Fruit fly (Drosophila melanogaster) whole organism, embryonic: ENCODE data around the gene CG3517.
A peak's percentile ranks its signal among the peaks of the same experiment; 100 is the strongest.

ENCODE experiments used
- Atf3 ChIP-seq: fragments of 200-800 bp; sonication (Bioruptor generic); optimal IDR thresholded peaks from 3 replicates; lab custom pipeline; 2016; ENCODE audit warnings: missing biosample characterization, missing genetic modification characterization
- Awh ChIP-seq: fragments of 200-800 bp; sonication (Bioruptor generic); IDR thresholded peaks from 2 replicates; pipeline ENCODE4, ENCODE4 v1.3.6; 2022; ENCODE audit warnings: missing biosample characterization, missing genetic modification characterization
- CG10654 ChIP-seq: fragments of 200-800 bp; sonication (Bioruptor generic); optimal IDR thresholded peaks from 2 replicates; lab custom pipeline; 2016; ENCODE audit warnings: missing biosample characterization, missing genetic modification characterization
- CG11504 ChIP-seq: fragments of 200-800 bp; sonication (Bioruptor generic); optimal IDR thresholded peaks from 3 replicates; lab custom pipeline; 2019; ENCODE audit warnings: missing biosample characterization, mild to moderate bottlenecking, missing genetic modification characterization, moderate library complexity
- CG11723 ChIP-seq: fragments of 200-800 bp; sonication (Bioruptor generic); optimal IDR thresholded peaks from 2 replicates; lab custom pipeline; 2017; ENCODE audit warnings: missing biosample characterization, mild to moderate bottlenecking, missing genetic modification characterization
- CG12659 ChIP-seq: fragments of 200-800 bp; sonication (Bioruptor generic); optimal IDR thresholded peaks from 3 replicates; lab custom pipeline; 2017; ENCODE audit warnings: mild to moderate bottlenecking, missing biosample characterization, missing genetic modification reagents, missing genetic modification characterization
- CG12744 ChIP-seq: fragments of 200-800 bp; sonication (Bioruptor generic); optimal IDR thresholded peaks from 2 replicates; lab custom pipeline; 2016; ENCODE audit warnings: missing biosample characterization, missing genetic modification characterization
- CG13296 ChIP-seq: fragments of 200-800 bp; sonication (Bioruptor generic); optimal IDR thresholded peaks from 3 replicates; lab custom pipeline; 2018; ENCODE audit warnings: missing biosample characterization, mild to moderate bottlenecking, missing genetic modification characterization
- CG15514 ChIP-seq: fragments of 200-800 bp; sonication (Bioruptor generic); optimal IDR thresholded peaks from 3 replicates; lab custom pipeline; 2017; ENCODE audit warnings: missing biosample characterization, missing genetic modification characterization, mild to moderate bottlenecking, moderate library complexity, missing genetic modification reagents
- CG15601 ChIP-seq: fragments of 200-800 bp; sonication (Bioruptor generic); optimal IDR thresholded peaks from 3 replicates; lab custom pipeline; 2019; ENCODE audit warnings: missing biosample characterization, mild to moderate bottlenecking, missing genetic modification characterization, moderate library complexity
- CG1603 ChIP-seq: fragments of 200-800 bp; sonication (Bioruptor generic); optimal IDR thresholded peaks from 2 replicates; lab custom pipeline; 2019; ENCODE audit warnings: missing biosample characterization, mild to moderate bottlenecking, missing genetic modification characterization, moderate library complexity
- CG2199 ChIP-seq: fragments of 200-800 bp; sonication (Bioruptor generic); IDR thresholded peaks from 3 replicates; pipeline ENCODE4 v1.3.6; 2022; ENCODE audit warnings: missing biosample characterization, missing genetic modification characterization
- CG30403 ChIP-seq: fragments of 200-800 bp; sonication (Bioruptor generic); optimal IDR thresholded peaks from 3 replicates; lab custom pipeline; 2016; ENCODE audit warnings: missing biosample characterization, missing genetic modification characterization
- CG31224 ChIP-seq: fragments of 200-800 bp; sonication (Bioruptor generic); IDR thresholded peaks from 2 replicates; pipeline ENCODE4 v1.3.6; 2022; ENCODE audit warnings: missing biosample characterization, missing genetic modification characterization
- CG4424 ChIP-seq: fragments of 200-800 bp; sonication (Bioruptor generic); optimal IDR thresholded peaks from 3 replicates; lab custom pipeline; 2016; ENCODE audit warnings: missing biosample characterization, missing genetic modification characterization
- CG4617 ChIP-seq: fragments of 200-800 bp; sonication (Bioruptor generic); optimal IDR thresholded peaks from 3 replicates; lab custom pipeline; 2016; ENCODE audit warnings: missing biosample characterization, missing genetic modification characterization, borderline replicate concordance
- CG4707 ChIP-seq: fragments of 200-800 bp; sonication (Bioruptor generic); optimal IDR thresholded peaks from 2 replicates; lab custom pipeline; 2018; ENCODE audit warnings: missing biosample characterization, mild to moderate bottlenecking, missing genetic modification characterization, moderate library complexity
- CG5180 ChIP-seq: fragments of 200-800 bp; sonication (Bioruptor generic); optimal IDR thresholded peaks from 3 replicates; lab custom pipeline; 2017; ENCODE audit warnings: missing biosample characterization, missing genetic modification characterization, mild to moderate bottlenecking, moderate library complexity, missing genetic modification reagents
- CG7372 ChIP-seq: fragments of 200-800 bp; sonication (Bioruptor generic); IDR thresholded peaks from 2 replicates; pipeline ENCODE4 v1.3.6; 2022; ENCODE audit warnings: missing biosample characterization, missing genetic modification characterization
- CG7987 ChIP-seq: fragments of 200-800 bp; sonication (Bioruptor generic); optimal IDR thresholded peaks from 2 replicates; lab custom pipeline; 2018; ENCODE audit warnings: missing biosample characterization, mild to moderate bottlenecking, missing genetic modification characterization, moderate library complexity
- CG9215 ChIP-seq: fragments of 200-800 bp; sonication (Bioruptor generic); IDR thresholded peaks from 2 replicates; pipeline ENCODE4 v1.3.6; 2022; ENCODE audit warnings: missing biosample characterization, missing genetic modification characterization
- CG9876 ChIP-seq: fragments of 200-800 bp; sonication (Bioruptor generic); optimal IDR thresholded peaks from 2 replicates; lab custom pipeline; 2016; ENCODE audit warnings: missing biosample characterization, missing genetic modification characterization
- Dfd ChIP-seq, 2 experiments: fragments of >200 bp; optimal IDR thresholded peaks; 2 replicates each; lab custom pipeline; 2017; ENCODE audit warnings: missing biosample characterization in 2 of 2, missing genetic modification characterization in 2 of 2
- Dip2 ChIP-seq: fragments of 200-800 bp; sonication (Bioruptor generic); IDR thresholded peaks from 2 replicates; pipeline ENCODE4 v1.3.6; 2022; ENCODE audit warnings: missing biosample characterization, missing genetic modification characterization
- Ets65A ChIP-seq: fragments of 200-800 bp; sonication (Bioruptor generic); peaks from one replicate; lab custom pipeline; 2016; ENCODE audit warnings: missing biosample characterization, missing genetic modification characterization
- HmgD ChIP-seq: fragments of 200-800 bp; sonication (Bioruptor generic); optimal IDR thresholded peaks from 3 replicates; lab custom pipeline; 2016; ENCODE audit warnings: missing biosample characterization, missing genetic modification characterization
- Hmx ChIP-seq: fragments of 200-800 bp; sonication (Bioruptor generic); optimal IDR thresholded peaks from 2 replicates; lab custom pipeline; 2016; ENCODE audit warnings: missing biosample characterization, missing genetic modification characterization
- Lim3 ChIP-seq: fragments of 200-800 bp; sonication (Bioruptor generic); IDR thresholded peaks from 2 replicates; pipeline ENCODE4 v1.3.6; 2022; ENCODE audit warnings: missing biosample characterization, missing genetic modification characterization
- Nf-YB ChIP-seq: fragments of 200-800 bp; sonication (Bioruptor generic); optimal IDR thresholded peaks from 3 replicates; lab custom pipeline; 2019; ENCODE audit warnings: missing biosample characterization, mild to moderate bottlenecking, missing genetic modification characterization, moderate library complexity
- Oli ChIP-seq: fragments of 200-800 bp; sonication (Bioruptor generic); optimal IDR thresholded peaks from 2 replicates; lab custom pipeline; 2018; ENCODE audit warnings: missing biosample characterization, mild to moderate bottlenecking, missing genetic modification characterization, moderate library complexity
- Sox100B ChIP-seq: fragments of 200-800 bp; sonication (Bioruptor generic); optimal IDR thresholded peaks from 3 replicates; lab custom pipeline; 2018; ENCODE audit warnings: missing biosample characterization, mild to moderate bottlenecking, missing genetic modification characterization
- Sry-δ ChIP-seq: fragments of 200-800 bp; sonication (Bioruptor generic); optimal IDR thresholded peaks from 2 replicates; lab custom pipeline; 2016; ENCODE audit warnings: missing biosample characterization, missing genetic modification characterization
- Taf1 ChIP-seq: fragments of 200-800 bp; sonication (Bioruptor generic); IDR thresholded peaks from 2 replicates; pipeline ENCODE4 v1.3.6; 2022; ENCODE audit warnings: missing biosample characterization, missing genetic modification characterization
- Usf ChIP-seq: fragments of 200-800 bp; sonication (Bioruptor generic); optimal IDR thresholded peaks from 2 replicates; lab custom pipeline; 2017; ENCODE audit warnings: missing genotype, missing biosample characterization, missing genetic modification characterization
- aop ChIP-seq: fragments of 200-800 bp; sonication (Bioruptor generic); IDR thresholded peaks from 2 replicates; pipeline ENCODE4 v1.3.6; 2022; ENCODE audit warnings: missing biosample characterization, missing genetic modification characterization
- ap ChIP-seq: fragments of 200-800 bp; sonication (Bioruptor generic); IDR thresholded peaks from 2 replicates; pipeline ENCODE4 v1.3.6; 2022; ENCODE audit warnings: missing biosample characterization, missing genetic modification characterization
- ase ChIP-seq: fragments of 200-800 bp; sonication (Bioruptor generic); IDR thresholded peaks from 3 replicates; pipeline ENCODE4 v1.3.6; 2022; ENCODE audit warnings: missing biosample characterization, missing genetic modification characterization
- cato ChIP-seq: fragments of 200-800 bp; sonication (Bioruptor generic); optimal IDR thresholded peaks from 2 replicates; lab custom pipeline; 2016; ENCODE audit warnings: missing biosample characterization, missing genetic modification characterization, borderline replicate concordance
- cg ChIP-seq: fragments of 200-800 bp; sonication (Bioruptor generic); optimal IDR thresholded peaks from 3 replicates; lab custom pipeline; 2019; ENCODE audit warnings: missing biosample characterization, mild to moderate bottlenecking, missing genetic modification characterization, moderate library complexity
- chif ChIP-seq, 2 experiments: fragments of 200-800 bp; sonication (Bioruptor generic); optimal IDR thresholded peaks; 3 replicates each; lab custom pipeline; 2016; ENCODE audit warnings: missing biosample characterization in 2 of 2, missing genetic modification characterization in 2 of 2
- dm ChIP-seq: fragments of 200-800 bp; sonication (Bioruptor generic); optimal IDR thresholded peaks from 3 replicates; lab custom pipeline; 2016; ENCODE audit warnings: missing biosample characterization, missing genetic modification characterization
- dysf ChIP-seq: fragments of 200-800 bp; sonication (Bioruptor generic); IDR thresholded peaks from 3 replicates; pipeline ENCODE4 v1.3.6; 2022; ENCODE audit warnings: missing biosample characterization, missing genetic modification characterization
- ewg ChIP-seq: fragments of 200-800 bp; sonication (Bioruptor generic); optimal IDR thresholded peaks from 3 replicates; lab custom pipeline; 2017; ENCODE audit warnings: mild to moderate bottlenecking, missing biosample characterization, missing genetic modification reagents, missing genetic modification characterization
- exex ChIP-seq: fragments of 200-800 bp; sonication (Bioruptor generic); optimal IDR thresholded peaks from 4 replicates; lab custom pipeline; 2018; ENCODE audit warnings: missing biosample characterization, mild to moderate bottlenecking, missing genetic modification characterization, moderate library complexity
- fd96Cb ChIP-seq: fragments of 200-800 bp; sonication (Bioruptor generic); optimal IDR thresholded peaks from 2 replicates; lab custom pipeline; 2018; ENCODE audit warnings: missing biosample characterization, mild to moderate bottlenecking, missing genetic modification characterization, moderate library complexity
- fu2 ChIP-seq: fragments of 200-800 bp; sonication (Bioruptor generic); optimal IDR thresholded peaks from 2 replicates; lab custom pipeline; 2016; ENCODE audit warnings: missing biosample characterization, missing genetic modification characterization
- odd ChIP-seq: fragments of 200-800 bp; sonication (Bioruptor generic); optimal IDR thresholded peaks from 2 replicates; lab custom pipeline; 2017; ENCODE audit warnings: missing biosample characterization, mild to moderate bottlenecking, missing genetic modification characterization
- peb ChIP-seq: fragments of 200-800 bp; sonication (Bioruptor generic); IDR thresholded peaks from 2 replicates; pipeline ENCODE4 v1.3.6; 2022; ENCODE audit warnings: missing biosample characterization, missing genetic modification characterization
- pita ChIP-seq: fragments of 200-800 bp; sonication (Bioruptor generic); optimal IDR thresholded peaks from 2 replicates; lab custom pipeline; 2017; ENCODE audit warnings: missing biosample characterization, mild to moderate bottlenecking, missing genetic modification characterization
- sisA ChIP-seq: fragments of 200-800 bp; sonication (Bioruptor generic); IDR thresholded peaks from 2 replicates; pipeline ENCODE4 v1.3.6; 2022; ENCODE audit warnings: missing biosample characterization, missing genetic modification characterization
- tin ChIP-seq: fragments of 200-800 bp; sonication (Bioruptor generic); optimal IDR thresholded peaks from 3 replicates; lab custom pipeline; 2016; ENCODE audit warnings: missing biosample characterization, missing genetic modification characterization
- zen ChIP-seq: fragments of 200-800 bp; sonication (Bioruptor generic); optimal IDR thresholded peaks from 3 replicates; lab custom pipeline; 2018; ENCODE audit warnings: missing biosample characterization, mild to moderate bottlenecking, missing genetic modification characterization, moderate library complexity

CG3517 gene

DNA sequence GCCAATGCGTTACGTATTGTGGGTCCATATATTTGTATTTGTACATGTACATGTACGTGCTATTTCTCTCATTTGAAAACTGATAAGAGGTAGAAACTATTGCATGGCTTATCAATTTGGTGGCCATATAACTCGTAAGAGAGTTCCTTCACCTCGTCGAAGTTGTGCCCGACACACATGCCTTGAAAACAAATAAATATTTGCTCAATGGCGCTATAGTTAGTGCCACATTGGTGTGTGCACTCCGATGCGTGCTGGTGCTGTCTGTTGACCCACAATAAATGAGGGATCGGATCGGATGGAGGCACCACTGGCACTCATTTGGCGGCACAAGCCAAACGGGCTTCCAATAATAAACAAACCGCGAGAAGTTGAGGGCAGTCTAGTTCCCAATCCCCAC, 47.2 kb upstream of the CG3517 start (continued):
- TF ChIP-seq CG5180 (GFP tag; lab: Kevin White, UChicago), result peak; percentile 45
- peak; percentile 59 for TF ChIP-seq CG4707 (GFP tag; lab: Kevin White, UChicago)
- TF ChIP-seq CG7372, result no peak
- TF ChIP-seq CG30403 (GFP tag; lab: Kevin White, UChicago), result no peak
- TF ChIP-seq CG15514, result peak; percentile 16
- no peak for TF ChIP-seq tin (GFP tag; lab: Kevin White, UChicago)
- peak; percentile 58 for TF ChIP-seq CG15601 (tag; lab: Kevin White, UChicago)
- no peak for TF ChIP-seq chif (GFP tag; optimal IDR thresholded peaks at IDR 0.05; lab: Kevin White, UChicago)
- peak; percentile 9 for TF ChIP-seq cg (GFP tag; lab: Kevin White, UChicago)
- no peak for TF ChIP-seq Dfd (GFP tag; optimal IDR thresholded peaks at IDR 0.05; lab: Kevin White, UChicago)
- no peak for TF ChIP-seq Dip2 (GFP tag; lab: Robert Waterston, UW)
- peak; percentile 89 for TF ChIP-seq CG2199 (GFP tag; lab: Robert Waterston, UW)
- no peak for TF ChIP-seq CG12659 (GFP tag; lab: Kevin White, UChicago)
- TF ChIP-seq fu2 (GFP tag; lab: Kevin White, UChicago), result no peak
- peak; percentile 80 for TF ChIP-seq CG7987 (GFP tag; lab: Kevin White, UChicago)
- no peak for TF ChIP-seq cato (GFP tag; lab: Kevin White, UChicago)
- TF ChIP-seq ewg (GFP tag; lab: Kevin White, UChicago), result no peak
- no peak for TF ChIP-seq HmgD (GFP tag; lab: Kevin White, UChicago)
- TF ChIP-seq Hmx (GFP tag; lab: Kevin White, UChicago), result no peak
- TF ChIP-seq Lim3, result no peak
- no peak for TF ChIP-seq Taf1 (GFP tag; lab: Robert Waterston, UW)
- TF ChIP-seq CG9215 (GFP tag; lab: Robert Waterston, UW), result no peak
- TF ChIP-seq dysf (GFP tag; lab: Robert Waterston, UW), result no peak
- no peak for TF ChIP-seq ase
- no peak for TF ChIP-seq zen (tag; lab: Kevin White, UChicago)
- peak; percentile 36 for TF ChIP-seq Sox100B (GFP tag; lab: Kevin White, UChicago)
- no peak for TF ChIP-seq CG10654
- TF ChIP-seq peb (GFP tag; lab: Robert Waterston, UW), result no peak
- TF ChIP-seq exex (tag; lab: Kevin White, UChicago), result peak; percentile 21
- no peak for TF ChIP-seq CG11504 (tag; lab: Kevin White, UChicago)
- TF ChIP-seq fd96Cb (tag; lab: Kevin White, UChicago), result no peak
- no peak for TF ChIP-seq Awh
- TF ChIP-seq Atf3, result no peak
- TF ChIP-seq odd, result peak; percentile 24
- no peak for TF ChIP-seq sisA
- no peak for TF ChIP-seq CG9876 (GFP tag; lab: Kevin White, UChicago)
- no peak for TF ChIP-seq aop
- TF ChIP-seq CG31224 (GFP tag; lab: Robert Waterston, UW), result no peak
- TF ChIP-seq CG11723 (GFP tag; lab: Kevin White, UChicago), result peak; percentile 1
- no peak for TF ChIP-seq ap (GFP tag; lab: Robert Waterston, UW)
- no peak for TF ChIP-seq Sry-δ (GFP tag; lab: Kevin White, UChicago)
- TF ChIP-seq pita (GFP tag; lab: Kevin White, UChicago), result no peak
- no peak for TF ChIP-seq CG13296 (GFP tag; lab: Kevin White, UChicago)
- no peak for TF ChIP-seq Nf-YB (GFP tag; lab: Kevin White, UChicago)
- TF ChIP-seq Ets65A (GFP tag; lab: Kevin White, UChicago), result peak; percentile 76
- TF ChIP-seq Usf (GFP tag; lab: Kevin White, UChicago), result no peak
- no peak for TF ChIP-seq CG12744 (GFP tag; lab: Kevin White, UChicago)
- TF ChIP-seq Oli (tag; lab: Kevin White, UChicago), result no peak
- peak; percentile 24 for TF ChIP-seq CG4424
- TF ChIP-seq CG4617, result no peak
- peak; percentile 67 for TF ChIP-seq CG1603 (tag; lab: Kevin White, UChicago)
- no peak for TF ChIP-seq dm (GFP tag; lab: Kevin White, UChicago)
